Fruit fly (Drosophila melanogaster) whole organism, prepupa: ENCODE results near the gene repo.

Experiments
- Blimp-1 ChIP-seq: fragments of 200-800 bp; sonication (Bioruptor generic); optimal IDR thresholded peaks from 3 replicates; lab custom pipeline; 2017; ENCODE audit warnings: missing biosample characterization, missing genetic modification characterization, mild to moderate bottlenecking, moderate library complexity, missing genetic modification reagents
- CG3032 ChIP-seq: fragments of 200-800 bp; optimal IDR thresholded peaks from 2 replicates; lab custom pipeline; 2019; ENCODE audit warnings: missing biosample characterization, mild to moderate bottlenecking, missing genetic modification characterization, moderate library complexity
- CG3919 ChIP-seq: fragments of 200-800 bp; sonication (Bioruptor generic); optimal IDR thresholded peaks from 3 replicates; lab custom pipeline; 2016; ENCODE audit warnings: missing biosample characterization, missing genetic modification characterization
- CG4318 ChIP-seq: fragments of 200-800 bp; sonication (Bioruptor generic); optimal IDR thresholded peaks from 3 replicates; lab custom pipeline; 2017; ENCODE audit warnings: missing biosample characterization, mild to moderate bottlenecking, missing genetic modification characterization
- CG6792 ChIP-seq: fragments of 200-800 bp; sonication (Bioruptor generic); optimal IDR thresholded peaks from 3 replicates; lab custom pipeline; 2016; ENCODE audit warnings: missing biosample characterization, missing genetic modification characterization
- CG7368 ChIP-seq: fragments of 200-800 bp; sonication (Bioruptor generic); optimal IDR thresholded peaks from 3 replicates; lab custom pipeline; 2016; ENCODE audit warnings: missing biosample characterization, missing genetic modification characterization
- CG8119 ChIP-seq: fragments of 200-800 bp; sonication (Bioruptor generic); IDR thresholded peaks from 3 replicates; pipeline ENCODE4 v1.3.6; 2022; ENCODE audit warnings: missing biosample characterization, missing genetic modification characterization
- CG8319 ChIP-seq: fragments of 200-800 bp; sonication (Bioruptor generic); optimal IDR thresholded peaks from 3 replicates; lab custom pipeline; 2016; ENCODE audit warnings: missing biosample characterization, missing genetic modification characterization
- Gug ChIP-seq: fragments of 200-800 bp; sonication (Bioruptor generic); IDR thresholded peaks from 2 replicates; pipeline ENCODE4 v1.3.6; 2022; ENCODE audit warnings: missing biosample characterization, missing genetic modification characterization
- OdsH ChIP-seq: fragments of 200-800 bp; sonication (Bioruptor generic); optimal IDR thresholded peaks from 3 replicates; lab custom pipeline; 2016; ENCODE audit warnings: missing biosample characterization, missing genetic modification characterization
- Sox102F ChIP-seq: fragments of 200-800 bp; sonication (Bioruptor generic); optimal IDR thresholded peaks from 2 replicates; lab custom pipeline; 2016; ENCODE audit warnings: missing biosample characterization, mild to moderate bottlenecking, missing genetic modification characterization

DNA sequence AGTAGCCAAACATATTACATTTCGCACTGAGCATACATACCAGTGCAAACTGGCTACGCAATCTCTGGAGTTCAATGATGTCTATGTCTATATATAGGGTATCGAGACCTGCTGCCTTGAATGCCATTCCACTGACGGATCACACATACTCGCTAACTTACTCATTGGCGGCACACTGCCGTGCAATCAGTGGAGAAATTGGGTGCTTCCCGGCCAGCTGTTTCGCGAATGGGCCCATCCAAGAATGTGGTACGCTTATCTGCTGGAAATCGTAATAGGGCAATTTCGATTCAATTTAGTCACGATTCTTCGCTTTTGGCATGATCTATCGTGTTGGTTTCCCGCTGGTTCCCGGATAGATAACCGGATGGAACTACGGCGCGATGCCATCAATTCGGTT is 44.1 kb downstream of the repo start:
- TF ChIP-seq Sox102F (GFP tag; lab: Kevin White, UChicago) (no peak), CG8319 (no peak), CG3919 (GFP tag; lab: Kevin White, UChicago) (no peak), CG8119 (GFP tag; lab: Robert Waterston, UW) (no peak), Blimp-1 (GFP tag; lab: Kevin White, UChicago) (no peak), CG4318 (GFP tag; lab: Kevin White, UChicago) (no peak), Gug (no peak), CG7368 (GFP tag; lab: Kevin White, UChicago) (no peak), OdsH (GFP tag; lab: Kevin White, UChicago) (no peak), CG3032 (tag; lab: Kevin White, UChicago) (no peak), CG6792 (GFP tag; lab: Kevin White, UChicago) (no peak)
